Fruit fly (Drosophila melanogaster): ENCODE results near the gene CG11714.
A peak's percentile ranks its signal among the peaks of the same experiment; 100 is the strongest.

CG11714 gene

dm6 chr3L:11491222-11491873, 31.2 kb downstream of the CG11714 start (continued):
- TF ChIP-seq CG18599 (GFP tag; optimal IDR thresholded peaks at IDR 0.05): peak; percentile 72
- no peak for TF ChIP-seq hbn (GFP tag; IDR thresholded peaks at IDR 0.05; ENCODE audit: partially characterized antibody)
- TF ChIP-seq CG12071 (GFP tag; optimal IDR thresholded peaks at IDR 0.05): peak; percentile 21
- TF ChIP-seq CG10209 (GFP tag; optimal IDR thresholded peaks at IDR 0.05): peak; percentile 45
- peak; percentile 78 for TF ChIP-seq CG14441 (GFP tag; IDR thresholded peaks at IDR 0.05)
- TF ChIP-seq Antp (GFP tag; optimal IDR thresholded peaks at IDR 0.05): peak; percentile 24
- no peak for TF ChIP-seq exex (tag; optimal IDR thresholded peaks at IDR 0.05)
- TF ChIP-seq ken (GFP tag; IDR thresholded peaks at IDR 0.05): peak; percentile 60; the same call in 1 of the 3 replicates
- TF ChIP-seq CG16863 (GFP tag; optimal IDR thresholded peaks at IDR 0.05): peak; percentile 33
- TF ChIP-seq CG10321 (GFP tag; IDR thresholded peaks at IDR 0.05): no peak
- peak; percentile 62 for TF ChIP-seq CG17359 (tag; optimal IDR thresholded peaks at IDR 0.05)
- no peak for TF ChIP-seq Dp (GFP tag; optimal IDR thresholded peaks at IDR 0.05)
- 0 out of 2 replicates have a peak, but pooled peaks have one; percentile 14 for TF ChIP-seq wor (GFP tag; IDR thresholded peaks at IDR 0.05)
- TF ChIP-seq unpg (GFP tag; optimal IDR thresholded peaks at IDR 0.05): peak; percentile 64
- peak; percentile 67 for TF ChIP-seq NfI (GFP tag; optimal IDR thresholded peaks at IDR 0.05)
- TF ChIP-seq Hr39 (optimal IDR thresholded peaks at IDR 0.05): no peak
- no peak for TF ChIP-seq CG7745 (tag; optimal IDR thresholded peaks at IDR 0.05)
- no peak for TF ChIP-seq bowl (GFP tag; IDR thresholded peaks at IDR 0.05)
- TF ChIP-seq al (GFP tag; IDR thresholded peaks at IDR 0.05): peak; percentile 14; the same call in 1 of the 2 replicates
- TF ChIP-seq CG14667 (GFP tag; IDR thresholded peaks at IDR 0.05): no peak; the same call in 1 of the 2 replicates
- no peak for TF ChIP-seq CG13287 (GFP tag; IDR thresholded peaks at IDR 0.05; ENCODE audit: partially characterized antibody)
- peak; percentile 21 for TF ChIP-seq oc (tag; optimal IDR thresholded peaks at IDR 0.05)
- TF ChIP-seq CG4328 (GFP tag; optimal IDR thresholded peaks at IDR 0.05): no peak
- TF ChIP-seq PHDP (tag; optimal IDR thresholded peaks at IDR 0.05): peak; percentile 75
- TF ChIP-seq CG17612 (GFP tag; IDR thresholded peaks at IDR 0.05): 0 out of 2 replicates have a peak, but pooled peaks have one; percentile 11
- peak; percentile 50 for TF ChIP-seq D (optimal IDR thresholded peaks at IDR 0.05)
- no peak for TF ChIP-seq D (GFP tag; optimal IDR thresholded peaks at IDR 0.05)
- TF ChIP-seq slp2 (GFP tag; optimal IDR thresholded peaks at IDR 0.05): peak; percentile 44
- peak; percentile 59; the same call in 1 of the 2 replicates for TF ChIP-seq chm (GFP tag; IDR thresholded peaks at IDR 0.05)
- TF ChIP-seq CG43689 (GFP tag; IDR thresholded peaks at IDR 0.05): no peak
- peak; percentile 30 for TF ChIP-seq tx (GFP tag; optimal IDR thresholded peaks at IDR 0.05)
- TF ChIP-seq scrt (GFP tag; optimal IDR thresholded peaks at IDR 0.05): peak; percentile 28
- no peak; the same call in 1 of the 2 replicates for TF ChIP-seq E2f2 (GFP tag; IDR thresholded peaks at IDR 0.05)
- TF ChIP-seq pb (GFP tag; optimal IDR thresholded peaks at IDR 0.05): no peak
- TF ChIP-seq CG5180 (GFP tag; optimal IDR thresholded peaks at IDR 0.05): peak; percentile 3
- TF ChIP-seq cato (GFP tag; optimal IDR thresholded peaks at IDR 0.05; ENCODE audit: borderline replicate concordance): no peak
- no peak for TF ChIP-seq CG17568 (GFP tag; optimal IDR thresholded peaks at IDR 0.05)
- peak; percentile 89 for TF ChIP-seq Med (GFP tag)
- no peak for TF ChIP-seq CG1233 (GFP tag; optimal IDR thresholded peaks at IDR 0.05)
- TF ChIP-seq Hsf (GFP tag; optimal IDR thresholded peaks at IDR 0.05): peak; percentile 43
- peak; percentile 23 for TF ChIP-seq CG6813 (GFP tag; optimal IDR thresholded peaks at IDR 0.05)
- TF ChIP-seq crp (GFP tag; optimal IDR thresholded peaks at IDR 0.05): no peak
- TF ChIP-seq her (GFP tag; optimal IDR thresholded peaks at IDR 0.05): peak; percentile 48
- TF ChIP-seq vvl (GFP tag; IDR thresholded peaks at IDR 0.05): peak; percentile 60
- no peak for TF ChIP-seq CG8359 (GFP tag; optimal IDR thresholded peaks at IDR 0.05; ENCODE audit: borderline replicate concordance)
- peak; percentile 51 for TF ChIP-seq D19B (GFP tag; optimal IDR thresholded peaks at IDR 0.05)
- peak; percentile 65 for TF ChIP-seq mam (GFP tag; optimal IDR thresholded peaks at IDR 0.05)
- TF ChIP-seq unc-4 (GFP tag; IDR thresholded peaks at IDR 0.05; ENCODE audit: partially characterized antibody): no peak
- peak; percentile 59 for TF ChIP-seq dimm (GFP tag; IDR thresholded peaks at IDR 0.05)
